Worm (Caenorhabditis elegans) whole organism, L1 larva: Measurements from ENCODE around the gene Y82E9BL.5.
"Not testable (repeated sequence)": the region's sequence is repeated elsewhere in the genome, so short reads cannot be mapped to it uniquely, and the experiment has no call there.

Experiments used
- C04F5.9 ChIP-seq: sonication (generic microtip); optimal IDR thresholded peaks from 2 replicates; lab custom pipeline; 2016; ENCODE audit warnings: missing genetic modification characterization, missing compliant biosample characterization
- ceh-8 ChIP-seq: fragments of 200-800 bp; sonication (Bioruptor generic); optimal IDR thresholded peaks from 2 replicates; lab custom pipeline; 2018; ENCODE audit warnings: mild to moderate bottlenecking, missing genetic modification characterization, moderate library complexity, missing compliant biosample characterization
- ceh-90 ChIP-seq: sonication (generic microtip); optimal IDR thresholded peaks from 2 replicates; lab custom pipeline; 2016; ENCODE audit warnings: missing genetic modification characterization, missing compliant biosample characterization
- efl-1 ChIP-seq, 4 experiments: fragments of 150-350 bp; optimal IDR thresholded peaks in 3 of 4; peaks in 1 of 4; 1 replicate in 1 of 4; 2 replicates in 3 of 4; lab custom pipeline; 2014; ENCODE audit warnings: missing biosample characterization in 2 of 4, missing genetic modification characterization in 2 of 4, missing genetic modification reagents in 2 of 4
- egl-27 ChIP-seq, 2 experiments: fragments of 150-350 bp in 1 of 2; sonication (generic microtip); optimal IDR thresholded peaks; 3 replicates each; lab custom pipeline; 2017 to 2018; ENCODE audit warnings: missing biosample characterization in 2 of 2, missing genetic modification characterization in 2 of 2, missing genetic modification reagents in 2 of 2
- fkh-10 ChIP-seq: sonication (generic microtip); optimal IDR thresholded peaks from 2 replicates; lab custom pipeline; 2017; ENCODE audit warnings: missing biosample characterization, missing genetic modification reagents, missing genetic modification characterization
- nhr-28 ChIP-seq: fragments of 150-350 bp; optimal IDR thresholded peaks from 2 replicates; lab custom pipeline; 2014; ENCODE audit warnings: missing biosample characterization, missing genetic modification characterization
- pag-3 ChIP-seq: sonication (generic microtip); optimal IDR thresholded peaks from 2 replicates; lab custom pipeline; 2017; ENCODE audit warnings: missing genetic modification characterization, mild to moderate bottlenecking, missing compliant biosample characterization, antibody characterized with exemption, borderline replicate concordance; ENCODE audit not compliant: insufficient read depth
- sox-4 ChIP-seq: sonication (generic microtip); optimal IDR thresholded peaks from 2 replicates; lab custom pipeline; 2016; ENCODE audit warnings: missing genetic modification characterization, missing compliant biosample characterization
- ztf-4 ChIP-seq: fragments of 150-350 bp; optimal IDR thresholded peaks from 2 replicates; lab custom pipeline; 2014; ENCODE audit warnings: missing biosample characterization, missing genetic modification characterization

DNA sequence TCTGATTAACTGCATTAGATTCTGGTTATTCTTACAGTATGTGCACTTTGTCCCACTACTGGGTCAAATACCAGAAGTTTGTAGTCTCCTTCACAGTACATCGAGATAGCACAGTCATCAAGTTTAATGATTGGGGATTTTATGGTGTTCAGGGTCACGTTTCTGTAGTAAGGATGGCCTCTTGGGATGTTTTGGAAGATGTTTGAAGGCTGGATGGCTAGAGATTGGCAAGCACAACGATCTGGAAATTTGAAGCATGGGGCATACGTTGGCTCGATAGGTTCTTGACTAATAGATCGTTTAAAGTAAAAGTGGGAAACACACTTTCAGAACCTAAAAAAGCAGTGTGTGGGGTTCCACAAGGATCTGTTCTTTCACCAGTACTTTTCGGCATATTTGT lies 10.5 kb upstream of the Y82E9BL.5 start, which contains the start of gene Y82E9BR.8:
- not testable (repeated sequence) for TF ChIP-seq pag-3 (tag; lab: Kevin White, UChicago); efl-1 (optimal IDR thresholded peaks at IDR 0.05; lab: Kevin White, UChicago); efl-1 (GFP tag; optimal IDR thresholded peaks at IDR 0.05 in 1 of 2; lab: Kevin White, UChicago); C04F5.9 (tag; lab: Kevin White, UChicago); egl-27 (tag; optimal IDR thresholded peaks at IDR 0.05; lab: Kevin White, UChicago); ztf-4; nhr-28 (tag; lab: Kevin White, UChicago); ceh-90 (tag; lab: Kevin White, UChicago); ceh-8 (GFP tag; lab: Kevin White, UChicago); sox-4; fkh-10 (GFP tag; lab: Kevin White, UChicago)
